Fruit fly (Drosophila melanogaster) S2 (cell line): ENCODE results near the gene tnc.

Experiments
- CG8478 ChIP-seq: fragments of >200 bp; optimal IDR thresholded peaks from 2 replicates; lab custom pipeline; 2018
- CTCF ChIP-seq, 2 experiments: fragments of >200 bp; optimal IDR thresholded peaks; 2 replicates each; lab custom pipeline; 2018

tnc gene

DNA sequence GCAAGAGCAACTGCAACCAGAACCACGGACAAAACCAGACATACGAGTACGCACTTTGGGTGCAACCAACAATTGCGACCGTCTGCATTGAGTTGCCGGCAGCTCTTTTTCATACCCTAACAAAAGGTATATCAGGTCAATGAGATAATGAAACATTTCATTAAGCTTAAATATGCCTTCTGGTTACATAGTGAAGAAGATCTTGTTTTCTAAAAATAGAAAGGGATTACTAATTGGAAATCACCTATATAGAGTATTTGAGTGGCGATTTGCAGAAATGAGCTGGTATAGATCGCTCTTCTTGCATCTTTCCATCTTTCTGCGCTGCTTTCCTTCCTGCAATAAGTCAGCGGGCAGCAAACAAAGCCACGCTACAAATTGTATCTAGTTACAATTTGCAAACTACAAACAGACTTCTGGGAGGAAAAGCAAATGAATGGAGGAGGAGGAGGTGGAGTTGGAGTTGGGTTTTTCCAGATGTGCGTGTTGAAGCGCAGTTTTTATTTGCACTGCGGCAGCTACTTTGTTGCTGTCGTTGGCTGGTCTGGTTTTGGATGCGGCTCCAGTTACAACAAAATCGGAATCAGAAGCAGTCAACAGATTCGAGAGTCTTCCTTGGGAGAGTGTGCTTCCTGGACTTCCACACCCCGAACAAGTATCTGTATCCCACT is 9.3 kb upstream of the tnc start:
- TF ChIP-seq CTCF (optimal IDR thresholded peaks at IDR 0.05; lab: Kevin White, UChicago) (no peak), CG8478 (lab: Kevin White, UChicago) (no peak)

DNA sequence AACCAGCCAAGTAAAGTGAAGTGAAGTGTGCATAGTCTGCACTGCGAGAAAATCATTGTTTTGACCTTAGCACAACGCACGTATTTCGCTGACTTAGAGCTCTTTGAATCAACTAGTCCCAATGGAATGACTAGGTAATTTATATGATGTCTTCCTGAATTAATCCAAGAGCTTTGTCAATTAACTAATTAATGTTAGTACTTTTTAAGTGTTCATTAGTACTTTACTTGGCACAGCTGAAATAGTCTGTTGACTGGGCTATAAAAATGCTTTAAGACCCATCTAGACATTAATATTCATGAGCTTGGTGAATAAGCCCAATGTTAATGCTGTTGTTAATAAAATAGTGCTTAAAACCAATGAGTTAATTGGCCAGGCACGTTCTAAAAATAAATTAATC is 8.0 kb upstream of the tnc start:
- TF ChIP-seq CTCF (optimal IDR thresholded peaks at IDR 0.05; lab: Kevin White, UChicago) (no peak), CG8478 (lab: Kevin White, UChicago) (no peak)

DNA sequence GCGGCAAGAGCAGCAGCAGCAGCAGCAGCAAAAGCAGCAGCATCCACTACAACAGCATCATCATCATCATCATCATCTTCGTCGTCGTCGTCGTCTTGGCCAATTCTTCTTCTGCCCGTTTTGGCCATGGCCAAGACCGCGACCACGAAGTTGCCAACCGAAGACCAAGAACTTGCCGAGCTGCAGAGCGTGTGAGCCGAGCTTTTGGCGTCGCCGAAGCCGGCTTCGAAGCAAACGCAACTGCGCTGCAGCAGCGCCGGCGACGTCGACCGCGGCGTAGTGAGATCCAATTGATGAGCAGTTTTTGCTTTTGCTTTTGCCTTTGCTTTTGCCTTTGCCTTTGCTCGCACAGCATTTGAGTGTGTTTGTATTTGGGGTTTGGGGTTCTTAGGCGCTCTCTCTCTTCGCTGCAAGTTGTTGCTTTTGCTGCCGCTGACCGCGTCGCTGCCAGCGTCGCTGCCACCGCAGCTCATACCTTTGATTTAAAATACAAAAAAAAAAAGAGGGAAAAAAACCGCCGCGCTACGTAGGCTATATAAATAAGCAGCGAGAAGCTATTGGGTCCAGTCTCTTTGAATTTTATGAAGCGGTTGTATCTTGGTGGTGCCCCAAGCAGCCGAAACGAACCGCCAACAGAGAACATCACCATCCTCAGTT is 973 bp downstream of the tnc start:
- TF ChIP-seq CG8478 (lab: Kevin White, UChicago) (no peak), CTCF (optimal IDR thresholded peaks at IDR 0.05; lab: Kevin White, UChicago) (no peak)

DNA sequence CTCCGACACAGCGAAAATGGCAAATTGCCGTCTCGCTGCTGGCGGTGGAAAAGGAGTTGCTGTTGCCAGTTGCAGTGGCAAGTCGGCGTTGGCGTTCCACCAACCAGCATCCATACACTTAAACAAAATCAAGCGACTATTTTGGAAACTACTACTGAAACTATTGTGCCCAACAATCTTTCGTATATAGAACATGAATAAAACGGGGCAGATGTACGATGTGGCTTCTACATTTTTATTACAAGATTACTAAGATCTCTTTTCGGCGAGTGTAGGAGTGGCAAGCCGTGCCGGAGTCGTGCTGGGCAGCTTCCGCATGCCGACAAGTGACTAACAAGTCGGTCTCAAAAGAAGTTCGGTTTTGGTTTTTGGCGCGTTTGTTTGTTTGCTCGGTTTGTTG is 12.3 kb downstream of the tnc start:
- TF ChIP-seq CG8478 (lab: Kevin White, UChicago) (no peak), CTCF (optimal IDR thresholded peaks at IDR 0.05; lab: Kevin White, UChicago) (no peak)

DNA sequence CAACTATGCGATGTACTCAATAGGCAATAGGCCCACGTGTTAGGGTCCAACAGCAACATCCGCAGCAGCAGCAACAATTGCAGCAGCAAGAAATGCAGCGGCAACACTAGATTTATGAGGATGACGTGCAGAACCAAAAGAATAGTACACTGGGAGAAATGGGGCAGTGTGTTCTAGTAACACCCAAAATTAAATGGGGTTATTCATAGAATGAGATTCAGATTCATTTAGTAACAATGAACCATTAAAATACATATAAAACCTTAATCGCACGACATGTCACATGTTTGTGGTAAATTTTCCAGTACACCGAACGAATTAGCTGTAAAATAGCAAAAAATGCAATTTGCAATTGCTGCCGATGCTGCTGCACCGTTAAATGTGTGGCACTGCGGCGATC is 13.1 kb downstream of the tnc start:
- TF ChIP-seq CTCF (optimal IDR thresholded peaks at IDR 0.05; lab: Kevin White, UChicago) (no peak), CG8478 (lab: Kevin White, UChicago) (no peak)

DNA sequence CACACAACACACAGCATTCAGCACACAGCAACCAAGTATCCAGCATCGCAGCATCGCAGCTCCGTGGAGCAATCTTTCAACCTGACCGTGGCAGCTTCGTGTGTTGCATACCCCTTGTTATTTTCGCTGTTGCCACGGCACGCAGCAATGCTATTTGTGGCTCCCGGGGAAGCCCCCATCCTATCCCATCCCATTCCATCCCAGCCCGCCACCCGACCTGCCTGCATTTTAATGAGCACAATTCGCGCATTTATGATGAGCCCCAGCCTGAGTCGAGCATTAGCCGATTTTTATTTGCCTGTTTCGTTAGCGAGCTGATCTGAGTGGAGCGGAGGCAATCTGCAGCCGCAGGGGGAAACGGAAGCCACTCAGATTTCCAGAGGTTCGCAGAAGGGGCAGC is 15.4 kb downstream of the tnc start:
- no peak for TF ChIP-seq CG8478 (lab: Kevin White, UChicago)
- no peak for TF ChIP-seq CTCF (optimal IDR thresholded peaks at IDR 0.05; lab: Kevin White, UChicago)

DNA sequence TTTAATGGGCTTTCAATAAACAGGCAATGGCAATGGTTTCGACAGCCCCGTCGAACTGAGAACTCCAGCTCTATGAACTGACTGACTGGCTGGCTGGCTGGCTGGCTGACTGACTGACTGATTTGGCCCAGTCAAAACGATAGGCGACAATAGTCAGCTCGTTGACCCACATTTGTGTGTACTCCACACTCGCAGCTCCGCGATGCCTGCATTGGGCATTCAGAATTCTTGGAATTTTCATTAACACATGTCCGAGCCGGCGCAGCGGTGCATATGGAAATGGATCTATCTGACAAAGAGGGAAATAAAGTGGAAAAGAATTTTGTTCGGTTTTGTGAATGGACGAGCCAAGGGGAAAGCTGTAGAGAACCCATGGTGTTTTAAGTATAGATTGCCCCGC is 18.1 kb downstream of the tnc start:
- TF ChIP-seq CG8478 (lab: Kevin White, UChicago) (no peak), CTCF (optimal IDR thresholded peaks at IDR 0.05; lab: Kevin White, UChicago) (no peak)

DNA sequence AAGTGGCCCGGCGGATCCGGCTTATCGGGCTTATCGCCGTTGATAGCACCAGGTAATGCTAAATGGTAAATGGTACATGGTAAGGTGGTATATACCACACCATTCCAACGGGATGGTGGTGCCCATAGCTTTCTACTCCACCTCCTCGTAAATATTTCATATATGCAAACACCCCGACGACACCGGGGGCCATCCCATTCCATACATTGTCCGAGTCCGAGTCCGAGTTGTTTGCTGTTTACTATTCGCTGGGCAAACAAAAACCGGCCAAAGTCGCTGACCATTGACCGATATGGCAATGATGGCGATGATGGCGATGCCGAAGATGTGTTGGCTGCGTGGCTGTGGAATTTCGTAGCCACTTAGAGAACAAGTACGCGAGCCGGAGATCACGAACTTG is 19.9 kb downstream of the tnc start:
- no peak for TF ChIP-seq CG8478 (lab: Kevin White, UChicago)
- no peak for TF ChIP-seq CTCF (optimal IDR thresholded peaks at IDR 0.05; lab: Kevin White, UChicago)

DNA sequence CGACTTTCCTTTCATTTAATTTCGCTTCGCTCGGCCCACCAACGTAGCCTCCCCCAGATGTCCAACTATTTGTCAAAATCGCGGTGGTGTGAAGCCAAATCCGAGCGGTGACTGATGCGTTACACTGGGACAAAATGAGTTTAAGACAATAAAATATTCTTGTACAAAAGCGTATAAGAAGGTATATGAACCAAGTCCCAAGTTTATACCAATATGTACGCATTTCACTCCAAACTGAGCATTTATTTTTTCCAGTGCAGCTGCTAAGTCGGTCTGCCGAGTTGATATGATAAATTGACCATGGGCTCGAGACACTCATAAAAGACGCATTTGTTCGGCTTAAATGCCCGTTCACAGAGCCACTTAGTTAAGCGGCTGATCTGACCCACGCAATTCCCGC is 20.6 kb downstream of the tnc start:
- TF ChIP-seq CG8478 (lab: Kevin White, UChicago) (no peak), CTCF (optimal IDR thresholded peaks at IDR 0.05; lab: Kevin White, UChicago) (no peak)

DNA sequence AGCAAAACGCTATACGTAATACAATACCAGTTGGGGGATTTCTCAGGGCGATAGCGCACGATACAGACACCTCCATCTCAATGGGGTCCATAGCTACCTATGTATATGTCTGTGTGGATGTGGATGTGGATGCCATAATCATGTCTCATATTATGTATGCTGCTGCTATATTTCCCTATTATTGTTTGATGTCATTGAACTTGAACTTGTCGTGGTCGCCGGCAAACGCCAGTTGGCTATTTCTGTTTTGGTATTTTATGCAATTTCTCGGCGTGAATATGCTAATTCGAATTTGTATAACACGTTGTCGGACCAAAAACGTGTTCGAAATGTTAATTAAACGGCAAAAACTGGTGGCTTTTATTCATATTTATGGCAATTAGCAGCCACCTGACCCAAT is 21.6 kb downstream of the tnc start:
- TF ChIP-seq CG8478 (lab: Kevin White, UChicago) (no peak), CTCF (optimal IDR thresholded peaks at IDR 0.05; lab: Kevin White, UChicago) (no peak)

DNA sequence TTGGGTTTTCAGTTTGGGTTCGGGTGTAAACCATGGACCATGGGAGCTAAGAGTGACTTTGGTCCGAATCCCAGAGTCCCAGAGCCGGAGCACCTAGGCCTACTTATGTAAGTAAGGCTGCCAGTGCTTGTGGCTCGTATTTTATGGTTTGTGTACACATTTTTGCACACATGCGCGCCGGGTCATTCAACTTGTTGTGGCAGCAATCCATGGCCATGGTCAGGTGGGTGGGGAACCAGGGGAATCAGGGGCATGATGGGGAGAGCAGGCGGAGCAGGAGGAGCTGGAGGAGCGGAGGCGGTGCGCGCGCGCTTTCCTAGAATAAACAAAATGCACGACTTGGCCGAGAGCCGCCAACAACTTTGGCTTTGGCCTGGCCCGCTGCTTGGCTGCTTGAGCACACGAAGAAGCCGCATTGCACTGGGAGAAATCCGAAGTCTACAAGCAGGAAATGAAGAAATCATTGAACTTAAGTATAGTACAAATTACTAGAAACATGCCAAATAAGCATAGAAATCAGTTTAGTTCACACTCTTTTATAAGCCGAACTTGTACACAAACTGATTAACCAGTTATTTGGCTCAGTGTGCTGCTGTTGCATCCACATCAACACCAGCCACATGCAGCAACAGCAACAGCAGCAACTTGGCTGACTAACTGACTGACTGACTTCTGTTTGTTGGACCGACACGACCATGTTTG is 25.7 kb downstream of the tnc start:
- TF ChIP-seq CTCF (optimal IDR thresholded peaks at IDR 0.05; lab: Kevin White, UChicago) (no peak), CG8478 (lab: Kevin White, UChicago) (no peak)

DNA sequence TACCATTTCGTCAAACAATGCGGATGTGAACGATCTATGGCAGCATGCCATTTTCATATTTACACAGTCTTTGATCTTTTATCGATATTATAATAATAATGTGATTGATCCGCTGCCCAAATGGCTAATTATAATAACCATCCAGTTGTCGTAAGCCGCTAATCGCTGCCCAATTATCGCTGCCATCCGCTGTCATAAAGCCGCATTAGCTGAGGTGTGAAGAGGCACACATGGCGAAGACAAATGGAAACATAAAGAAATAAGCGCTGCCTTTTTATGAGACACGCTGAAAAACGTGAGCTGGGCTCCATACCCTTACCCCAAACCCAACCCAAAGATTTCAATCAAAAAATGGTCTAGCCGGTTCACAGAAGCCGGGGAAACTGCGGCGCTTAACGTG is 27.8 kb downstream of the tnc start:
- TF ChIP-seq CG8478 (lab: Kevin White, UChicago) (no peak), CTCF (optimal IDR thresholded peaks at IDR 0.05; lab: Kevin White, UChicago) (no peak)

DNA sequence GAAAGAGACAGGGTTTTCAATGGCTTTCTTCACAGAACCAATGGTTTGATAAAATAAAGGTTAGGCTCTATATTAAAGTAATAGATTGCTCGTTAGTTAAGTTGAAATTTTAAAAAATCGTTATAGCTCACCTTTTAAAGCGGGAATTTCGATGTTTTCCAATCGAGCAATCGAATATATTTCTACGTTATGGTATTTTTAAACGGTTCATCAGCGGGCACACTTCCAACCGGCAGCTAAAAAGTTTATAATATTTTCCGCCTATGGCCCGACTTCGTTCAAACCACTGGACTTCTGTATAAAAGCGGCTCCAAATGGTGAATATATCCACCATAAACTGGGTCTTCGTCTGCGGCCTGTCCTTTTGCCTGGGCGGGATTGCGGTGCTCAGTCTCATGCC is 38.9 kb downstream of the tnc start, which contains the start of gene beta4GalT7:
Gene beta4GalT7 (plus strand): TSS at position 201 of the 400 bp plus-strand sequence.
- TF ChIP-seq CG8478 (lab: Kevin White, UChicago) (no peak), CTCF (optimal IDR thresholded peaks at IDR 0.05; lab: Kevin White, UChicago) (no peak)

DNA sequence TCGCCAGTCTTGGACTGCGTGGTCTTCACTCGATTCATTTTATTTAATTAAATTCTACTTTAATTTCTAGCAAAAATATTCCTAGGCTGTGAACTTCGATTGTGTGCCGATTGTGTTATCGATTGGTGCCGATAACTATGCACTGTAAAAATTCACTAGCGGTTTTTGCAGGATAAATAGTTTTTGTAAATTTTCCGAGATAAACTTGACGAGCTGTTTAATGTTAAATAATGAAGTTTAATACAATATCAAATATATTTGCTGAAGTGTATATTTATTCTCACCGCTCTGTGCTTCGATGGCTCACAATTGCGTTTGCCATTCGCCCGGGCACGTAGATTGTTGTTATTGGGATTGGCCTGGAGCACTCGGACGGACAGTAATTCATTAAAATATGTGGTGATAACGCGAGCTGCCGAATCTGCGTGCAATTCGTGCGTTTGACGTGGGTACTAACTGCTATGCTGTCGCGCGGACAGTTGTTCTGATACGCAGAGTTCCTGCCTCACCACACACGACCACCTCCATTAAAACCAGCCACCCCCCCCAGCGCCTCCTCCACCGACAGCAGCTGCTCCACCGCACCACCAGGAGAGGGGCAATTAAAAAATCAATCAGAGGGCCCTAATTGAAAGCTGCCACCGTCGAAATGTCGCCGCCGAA is 40.8 kb downstream of the tnc start, which contains the start of the genes EMC6 and Hr96:
Gene EMC6 (minus strand): TSS at position 123 of the 663 bp plus-strand sequence.
Gene Hr96 (plus strand): TSS at position 341 of the 663 bp plus-strand sequence.
- TF ChIP-seq CTCF (optimal IDR thresholded peaks at IDR 0.05; lab: Kevin White, UChicago) (no peak), CG8478 (lab: Kevin White, UChicago) (no peak)
